Worm (Caenorhabditis elegans): ENCODE measurements around the gene T07A5.1.

ce11 chrIII:10336109-10336508 lies 30.1 kb upstream of the T07A5.1 start:
- TF ChIP-seq flt-1 (GFP tag; IDR thresholded peaks at IDR 0.05) (no peak), ama-1 (optimal IDR thresholded peaks at IDR 0.05) (no peak), B0310.2 (tag; optimal IDR thresholded peaks at IDR 0.05) (no peak), tra-4 (tag; optimal IDR thresholded peaks at IDR 0.05) (no peak), ets-7 (tag; optimal IDR thresholded peaks at IDR 0.05) (no peak), tbx-11 (GFP tag; IDR thresholded peaks at IDR 0.05) (no peak), F13C5.2 (tag; optimal IDR thresholded peaks at IDR 0.05) (no peak), tbx-37 (GFP tag; conservative IDR thresholded peaks at IDR 0.05) (no peak)
